Worm (Caenorhabditis elegans): ENCODE results near the gene K08B4.7.

The K08B4.7 gene

DNA sequence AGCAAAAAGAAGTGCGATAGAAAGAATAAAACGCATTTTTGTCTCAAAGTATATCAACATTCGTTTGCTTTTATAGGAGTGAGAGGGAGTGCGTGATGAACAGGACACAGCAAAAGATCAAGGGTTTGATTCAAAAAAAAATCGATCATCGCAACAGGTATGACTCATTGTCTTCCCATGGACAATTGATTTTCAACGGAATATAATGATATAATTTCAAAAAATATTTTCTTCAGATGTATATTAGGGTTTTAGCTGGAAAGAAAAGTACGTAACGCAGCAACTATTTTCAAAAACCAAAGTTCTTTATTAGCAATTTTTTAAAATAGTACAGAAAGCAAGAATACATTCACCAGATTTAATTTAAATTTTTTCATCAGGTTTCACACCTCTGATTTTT lies at the start of gene K08B4.7:
Gene K08B4.7, minus strand, starts transcription at position 101 of the 400 bp plus-strand sequence.
- TF ChIP-seq dao-5 (tag; optimal IDR thresholded peaks at IDR 0.05) (no peak), W03F9.2 (tag; optimal IDR thresholded peaks at IDR 0.05) (no peak), him-1 (tag; optimal IDR thresholded peaks at IDR 0.05) (no peak)

DNA sequence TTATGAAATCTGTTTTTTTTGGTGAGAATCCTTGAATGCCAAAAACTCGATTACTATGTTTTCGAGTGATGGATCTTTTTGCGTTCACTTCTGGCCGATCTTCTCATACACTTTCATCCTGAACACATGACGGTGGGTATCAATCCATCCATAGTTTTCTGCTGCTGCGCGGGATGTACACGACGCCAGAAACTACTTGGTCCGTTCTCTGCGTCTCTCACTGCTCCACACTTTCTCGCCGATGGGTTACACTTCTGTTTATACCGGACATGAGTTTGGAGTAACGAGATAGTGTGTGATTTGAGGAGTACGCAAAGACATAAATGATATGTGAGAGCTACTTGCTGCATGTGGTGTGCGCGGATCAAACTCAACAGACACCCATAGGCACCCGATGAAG lies 48.5 kb upstream of the K08B4.7 start:
- TF ChIP-seq dao-5 (tag; optimal IDR thresholded peaks at IDR 0.05) (no peak), him-1 (tag; optimal IDR thresholded peaks at IDR 0.05) (no peak), W03F9.2 (tag; optimal IDR thresholded peaks at IDR 0.05) (no peak)

DNA sequence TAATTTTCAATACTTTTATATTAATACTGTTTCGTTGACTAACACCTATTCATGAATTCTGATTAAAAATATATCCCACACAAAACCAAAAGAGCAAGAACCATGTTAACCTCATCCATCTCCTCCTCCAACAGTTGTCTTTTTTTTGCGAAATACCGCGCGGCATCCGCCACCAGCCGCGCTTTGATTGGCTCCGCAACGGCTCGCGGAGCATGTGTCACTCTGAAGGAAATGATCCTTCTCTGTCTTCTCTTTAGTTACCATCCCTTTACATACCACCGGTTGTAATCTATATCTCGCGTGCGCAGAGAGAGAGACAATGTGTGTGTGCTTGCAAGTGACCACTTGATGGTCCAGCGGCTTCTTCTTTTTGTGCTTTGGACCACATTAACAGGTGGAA lies 43.4 kb upstream of the K08B4.7 start:
- TF ChIP-seq W03F9.2 (tag; optimal IDR thresholded peaks at IDR 0.05) (no peak), him-1 (tag; optimal IDR thresholded peaks at IDR 0.05) (no peak), dao-5 (tag; optimal IDR thresholded peaks at IDR 0.05) (no peak)

DNA sequence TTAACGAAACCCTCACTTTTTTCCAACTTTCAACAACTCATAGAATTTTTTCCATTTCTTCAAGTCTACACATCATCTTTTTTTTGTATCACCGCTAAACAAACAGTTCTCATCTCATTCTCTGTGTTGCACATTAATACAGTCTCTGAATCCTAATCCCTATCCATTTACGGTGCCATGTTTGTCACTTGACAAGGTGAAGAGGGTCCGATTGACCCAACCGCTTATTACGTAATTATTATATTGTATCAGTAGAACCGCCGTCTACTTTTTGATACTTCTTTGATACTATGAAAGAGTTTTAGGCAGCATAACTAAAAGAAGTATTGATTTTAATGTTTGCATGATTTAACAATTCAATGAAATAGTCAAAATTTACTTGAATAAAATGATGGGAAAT lies 42.4 kb upstream of the K08B4.7 start:
- no peak for TF ChIP-seq W03F9.2 (tag; optimal IDR thresholded peaks at IDR 0.05)
- no peak for TF ChIP-seq dao-5 (tag; optimal IDR thresholded peaks at IDR 0.05)
- TF ChIP-seq him-1 (tag; optimal IDR thresholded peaks at IDR 0.05) = no peak

DNA sequence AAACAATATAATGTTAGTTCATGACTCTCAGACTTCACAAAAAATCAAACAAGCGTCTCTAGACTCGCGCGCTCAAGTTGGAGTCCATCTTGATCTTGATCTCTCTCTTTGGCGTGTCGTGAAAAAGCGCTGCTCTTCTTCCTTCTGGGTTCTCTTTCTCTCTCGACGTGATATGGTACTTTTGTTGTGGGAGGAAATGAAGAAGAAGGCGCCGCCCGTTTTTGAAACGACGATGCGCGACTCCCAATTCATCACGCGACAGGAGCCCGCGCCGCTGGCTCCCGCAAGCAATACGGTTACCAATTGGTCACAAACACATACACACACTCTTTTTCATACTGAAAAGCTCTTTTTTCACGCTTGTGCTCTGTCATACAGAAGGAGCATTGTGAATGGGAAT lies 38.2 kb upstream of the K08B4.7 start:
- TF ChIP-seq him-1 (tag; optimal IDR thresholded peaks at IDR 0.05) (no peak), dao-5 (tag; optimal IDR thresholded peaks at IDR 0.05) (no peak), W03F9.2 (tag; optimal IDR thresholded peaks at IDR 0.05) (no peak)

DNA sequence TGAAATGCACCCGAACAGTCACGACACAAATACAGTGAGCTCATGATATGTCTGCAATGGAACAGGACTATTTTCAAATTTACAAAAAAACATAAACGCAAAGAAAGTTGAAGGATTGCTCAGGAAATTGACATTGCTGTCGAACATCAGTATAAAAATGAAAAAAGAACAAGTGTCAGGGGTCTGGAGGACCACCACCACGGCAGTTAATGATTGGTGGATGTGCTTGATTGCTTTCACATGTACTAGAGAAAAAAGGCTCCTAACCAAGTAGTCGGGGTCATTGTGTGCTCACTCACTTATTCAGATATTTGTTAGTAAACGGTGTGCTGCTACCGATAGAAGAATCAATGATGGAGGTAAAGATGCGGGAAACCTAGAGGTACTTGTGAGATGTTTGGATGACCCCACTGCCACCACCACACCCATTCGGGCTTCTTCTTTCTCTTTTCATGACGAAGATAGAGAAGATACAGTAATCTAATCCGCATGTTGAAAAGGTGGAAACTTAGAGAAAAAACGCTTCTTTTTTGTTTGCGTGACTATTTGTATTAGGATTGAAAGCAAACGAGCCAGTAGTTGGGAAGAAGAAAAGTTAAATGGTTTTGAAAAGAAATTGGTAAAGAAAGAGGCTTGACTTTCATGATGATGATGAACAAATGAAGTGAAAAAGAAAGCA lies 35.2 kb upstream of the K08B4.7 start, which contains the start of gene M03D4.4:
Gene M03D4.4, minus strand, starts transcription at position 51 of the 679 bp plus-strand sequence.
- TF ChIP-seq W03F9.2 (tag; optimal IDR thresholded peaks at IDR 0.05) = no peak
- TF ChIP-seq dao-5 (tag; optimal IDR thresholded peaks at IDR 0.05) = no peak
- TF ChIP-seq him-1 (tag; optimal IDR thresholded peaks at IDR 0.05) = no peak

DNA sequence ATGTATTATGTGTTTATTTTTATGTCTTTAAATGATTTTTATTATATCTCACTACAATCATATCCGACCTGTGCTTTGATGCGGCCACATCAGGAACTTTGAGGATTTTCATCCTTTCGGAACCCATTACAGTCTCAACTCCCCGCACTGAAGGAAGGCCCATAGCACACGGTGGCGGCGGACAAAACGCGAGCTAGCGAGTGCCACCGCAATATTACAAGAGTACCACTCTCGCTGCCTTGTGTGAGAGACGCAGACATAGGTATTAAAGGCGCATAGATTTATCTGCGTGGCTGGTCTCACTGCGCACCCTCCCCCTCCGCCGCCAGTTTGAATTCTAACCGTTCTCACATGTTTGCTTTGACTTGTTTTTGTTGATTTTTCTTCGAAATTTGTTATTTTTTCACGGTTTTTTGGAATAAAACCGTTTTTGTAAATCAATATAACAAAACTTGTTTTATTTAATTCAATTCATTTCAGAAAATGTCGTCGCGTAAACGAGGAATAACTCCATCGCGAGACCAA lies 25.6 kb upstream of the K08B4.7 start, which contains the start of gene zen-4:
Gene zen-4, plus strand, starts transcription at position 475 of the 525 bp plus-strand sequence.
- TF ChIP-seq dao-5 (tag; optimal IDR thresholded peaks at IDR 0.05) = no peak
- TF ChIP-seq him-1 (tag; optimal IDR thresholded peaks at IDR 0.05) = no peak
- peak; percentile 59 for TF ChIP-seq W03F9.2 (tag; optimal IDR thresholded peaks at IDR 0.05)

DNA sequence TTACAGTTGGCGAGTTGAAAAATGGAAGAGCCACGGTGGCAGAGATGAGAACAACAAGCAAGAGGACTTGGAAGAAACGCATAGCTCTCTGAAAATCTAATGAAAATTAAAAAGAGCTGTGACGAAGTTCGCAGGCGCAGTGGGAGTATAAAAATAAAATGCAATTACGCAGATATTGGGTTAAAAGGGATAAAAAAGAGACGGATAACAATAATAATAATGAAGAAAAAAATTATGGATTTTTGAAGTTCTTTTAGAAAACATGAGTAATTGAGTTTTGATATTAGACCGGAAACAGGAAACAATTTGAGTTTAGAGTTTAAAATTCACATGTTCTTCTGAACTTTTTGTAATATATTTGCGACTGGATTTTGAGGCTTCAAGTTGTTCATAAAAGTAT lies 20.1 kb upstream of the K08B4.7 start, which contains the start of gene M03D4.3:
Gene M03D4.3, minus strand, starts transcription at position 101 of the 400 bp plus-strand sequence.
- no peak for TF ChIP-seq W03F9.2 (tag; optimal IDR thresholded peaks at IDR 0.05)

DNA sequence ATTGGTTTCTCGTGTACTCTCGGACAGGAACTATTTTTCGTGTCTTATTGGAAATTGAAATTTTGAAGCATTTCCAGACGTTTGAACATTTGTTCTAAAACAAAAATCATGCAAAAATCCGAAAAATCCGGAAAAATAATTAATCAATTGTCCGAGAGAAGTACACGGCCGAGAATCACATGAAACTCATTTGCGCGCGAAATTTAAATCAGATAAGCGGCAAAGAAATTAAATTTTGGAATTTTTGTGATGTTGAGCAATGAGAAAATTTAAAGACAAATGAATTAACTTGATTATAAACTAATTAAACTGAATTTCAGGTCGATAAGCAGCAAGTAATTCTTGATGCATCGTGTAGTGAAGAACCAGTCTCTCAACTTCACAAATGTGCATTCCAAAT lies 16.5 kb upstream of the K08B4.7 start:
- no peak for TF ChIP-seq W03F9.2 (tag; optimal IDR thresholded peaks at IDR 0.05)
- no peak for TF ChIP-seq dao-5 (tag; optimal IDR thresholded peaks at IDR 0.05)
- TF ChIP-seq him-1 (tag; optimal IDR thresholded peaks at IDR 0.05) = no peak

DNA sequence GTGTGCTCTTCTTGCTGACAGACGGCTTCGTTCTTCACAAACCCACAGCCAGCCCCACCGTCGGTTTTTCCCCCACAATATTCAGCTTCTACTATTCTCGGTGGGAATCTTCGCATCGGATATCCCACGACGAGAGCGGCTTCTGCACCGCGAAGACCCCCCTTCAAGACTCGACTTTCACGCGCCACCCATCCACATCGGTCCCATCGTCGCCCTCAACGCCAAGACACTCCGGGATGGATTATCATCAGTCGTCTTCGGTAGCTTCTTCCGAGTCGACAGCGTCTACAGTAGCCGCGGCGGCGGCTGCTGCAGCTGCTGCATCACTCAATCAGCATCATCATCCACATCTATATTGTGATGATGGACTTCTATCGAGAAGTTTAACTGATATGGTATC lies 12.2 kb upstream of the K08B4.7 start:
- TF ChIP-seq W03F9.2 (tag; optimal IDR thresholded peaks at IDR 0.05) (no peak), dao-5 (tag; optimal IDR thresholded peaks at IDR 0.05) (no peak), him-1 (tag; optimal IDR thresholded peaks at IDR 0.05) (no peak)

DNA sequence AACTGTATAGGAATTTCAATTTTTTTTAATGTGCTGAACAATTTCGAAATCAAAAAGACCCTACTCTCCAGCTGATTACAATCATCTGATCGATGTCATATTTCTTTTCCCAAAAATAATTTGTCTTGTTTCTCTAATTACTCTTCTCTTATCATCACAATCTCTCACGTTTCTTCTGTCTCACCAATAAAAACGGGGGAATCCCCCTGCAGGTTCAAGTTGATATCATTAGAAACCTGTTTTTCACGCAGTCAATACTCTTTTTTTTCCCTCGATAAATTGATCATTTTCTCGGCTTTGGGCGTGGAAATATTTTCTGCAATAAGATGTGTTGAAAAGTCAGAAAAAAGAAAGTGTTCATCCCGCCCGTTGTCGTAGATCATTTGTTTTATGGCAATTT lies 7.6 kb upstream of the K08B4.7 start:
- no peak for TF ChIP-seq W03F9.2 (tag; optimal IDR thresholded peaks at IDR 0.05)
- TF ChIP-seq him-1 (tag; optimal IDR thresholded peaks at IDR 0.05) = no peak
- TF ChIP-seq dao-5 (tag; optimal IDR thresholded peaks at IDR 0.05) = no peak

DNA sequence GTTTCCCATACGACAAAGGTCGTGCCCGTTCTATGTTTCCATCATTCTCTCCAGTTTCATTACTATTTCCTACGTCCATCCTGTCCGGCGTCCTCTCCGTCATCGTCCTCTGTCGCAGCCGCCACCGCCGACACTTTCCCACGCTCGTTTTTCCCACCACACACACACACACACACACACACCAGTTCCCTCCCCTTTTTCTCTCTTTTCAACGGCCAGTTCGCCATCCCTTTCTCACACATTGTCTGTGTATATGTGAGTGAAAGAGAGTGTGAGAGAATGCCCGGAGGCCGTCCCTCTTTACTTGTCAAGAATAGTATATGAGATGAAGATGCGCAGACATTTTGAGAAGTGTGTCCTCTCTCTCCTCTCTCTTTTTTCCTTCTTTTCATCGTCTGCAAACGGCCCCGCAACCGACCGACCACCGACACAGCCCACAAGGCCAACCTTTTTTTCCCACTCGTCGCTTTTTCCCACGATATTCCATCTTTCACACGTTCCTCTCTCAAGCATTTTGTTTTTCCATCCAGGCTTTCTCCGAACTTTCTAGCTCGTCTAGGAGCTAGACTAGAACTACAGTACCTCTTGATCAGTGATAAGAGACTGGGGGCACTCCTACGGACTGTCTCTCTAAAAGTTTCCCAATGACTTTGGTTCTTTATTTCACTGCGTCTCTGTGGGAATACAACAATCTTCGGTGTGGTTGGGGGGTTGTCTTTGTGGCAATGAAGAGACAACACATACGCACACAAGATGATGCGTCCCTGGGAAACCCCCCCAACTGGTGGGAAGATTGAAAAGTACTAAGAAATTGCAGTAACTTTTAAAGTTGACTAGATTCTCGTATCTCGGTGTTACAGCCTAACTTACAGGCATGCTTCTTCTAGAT lies 5.1 kb upstream of the K08B4.7 start:
- peak; percentile 22 for TF ChIP-seq W03F9.2 (tag; optimal IDR thresholded peaks at IDR 0.05)
- no peak for TF ChIP-seq dao-5 (tag; optimal IDR thresholded peaks at IDR 0.05)
- TF ChIP-seq him-1 (tag; optimal IDR thresholded peaks at IDR 0.05) = peak; percentile 9

DNA sequence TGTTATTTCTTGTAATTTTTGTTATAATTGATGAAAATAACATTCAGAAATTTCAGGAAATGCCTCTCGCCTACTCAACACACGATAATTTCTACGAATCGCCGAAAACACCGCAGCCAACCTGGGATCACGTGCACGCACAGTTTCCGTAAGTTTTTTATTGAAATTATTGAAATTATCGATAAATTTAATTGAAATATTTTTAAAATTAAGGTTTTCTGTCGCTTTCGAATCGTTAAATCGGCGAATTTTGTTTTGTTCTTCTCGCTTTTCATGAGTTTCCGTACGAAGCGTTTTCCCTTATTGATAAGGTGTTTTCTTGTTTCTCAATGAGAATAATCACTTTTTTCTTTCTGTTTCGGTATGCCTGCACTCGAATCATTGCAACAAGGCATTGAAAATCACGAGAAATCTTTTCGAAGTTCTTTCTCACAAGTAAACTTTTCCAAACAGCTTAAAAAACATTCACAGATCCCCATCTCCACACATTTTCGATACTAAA lies 3.2 kb upstream of the K08B4.7 start, which contains the start of gene lag-1:
Gene lag-1, plus strand, starts transcription at position 51 of the 502 bp plus-strand sequence.
- no peak for TF ChIP-seq him-1 (tag; optimal IDR thresholded peaks at IDR 0.05)
- no peak for TF ChIP-seq dao-5 (tag; optimal IDR thresholded peaks at IDR 0.05)
- TF ChIP-seq W03F9.2 (tag; optimal IDR thresholded peaks at IDR 0.05) = no peak

DNA sequence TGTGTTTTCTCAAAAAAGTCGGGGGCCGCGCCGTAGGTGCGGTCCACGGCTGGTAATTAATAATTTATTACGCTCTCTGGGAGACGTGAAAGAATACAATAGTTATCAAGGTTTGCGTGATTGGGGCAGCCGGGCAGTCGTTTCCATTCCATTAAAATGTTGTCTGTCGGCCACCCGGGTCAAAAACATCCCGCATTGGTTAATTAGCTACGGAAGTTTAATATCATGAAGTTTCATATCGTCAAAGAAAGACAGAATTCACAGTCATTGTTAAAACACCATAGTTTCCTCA lies 2.0 kb upstream of the K08B4.7 start:
- TF ChIP-seq dao-5 (tag; optimal IDR thresholded peaks at IDR 0.05) = no peak
- no peak for TF ChIP-seq him-1 (tag; optimal IDR thresholded peaks at IDR 0.05)
- TF ChIP-seq W03F9.2 (tag; optimal IDR thresholded peaks at IDR 0.05) = no peak
